Fruit fly (Drosophila melanogaster) whole organism, embryonic: ENCODE results near the gene CG14984.

ENCODE experiments used
- CG8359 ChIP-seq: fragments of 200-800 bp; sonication (Bioruptor generic); optimal IDR thresholded peaks from 2 replicates; lab custom pipeline; 2017; ENCODE audit warnings: missing biosample characterization, mild to moderate bottlenecking, missing genetic modification characterization, borderline replicate concordance
- Hmr ChIP-seq: fragments of 200-800 bp; sonication (Bioruptor generic); optimal IDR thresholded peaks from 3 replicates; lab custom pipeline; 2017; ENCODE audit warnings: mild to moderate bottlenecking, missing biosample characterization, missing genetic modification reagents, missing genetic modification characterization
- gcm2 ChIP-seq: fragments of 200-800 bp; sonication (Bioruptor generic); optimal IDR thresholded peaks from 2 replicates; lab custom pipeline; 2016; ENCODE audit warnings: missing biosample characterization, missing genetic modification characterization

dm6 chr3L:3960877-3961417 lies 8.6 kb upstream of the CG14984 start:
- TF ChIP-seq CG8359 = no peak
- TF ChIP-seq Hmr (GFP tag; lab: Kevin White, UChicago) = no peak
- TF ChIP-seq gcm2 (GFP tag; lab: Kevin White, UChicago) = no peak
